Worm (Caenorhabditis elegans): ENCODE measurements around the gene sdz-4.

ce11 chrII:927331-927730 lies 31.4 kb upstream of the sdz-4 start, which contains the start of gene R07C3.13:
- TF ChIP-seq flt-1 (GFP tag; IDR thresholded peaks at IDR 0.05) (no peak), scrt-1 (GFP tag; IDR thresholded peaks at IDR 0.05) (no peak), hnd-1 (tag; optimal IDR thresholded peaks at IDR 0.05) (no peak), ama-1 (optimal IDR thresholded peaks at IDR 0.05) (no peak), hmg-4 (GFP tag; optimal IDR thresholded peaks at IDR 0.05) (no peak), tbx-11 (GFP tag; IDR thresholded peaks at IDR 0.05) (no peak), ets-7 (tag; optimal IDR thresholded peaks at IDR 0.05) (no peak), ceh-13 (GFP tag; optimal IDR thresholded peaks at IDR 0.05) (no peak)

All from whole organism, early embryonic.